Worm (Caenorhabditis elegans) whole organism, L2 larva: ENCODE results near the gene acp-1.
A peak's percentile ranks its signal among the peaks of the same experiment; 100 is the strongest.

Experiments used
- F13H6.1 ChIP-seq: sonication (generic microtip); optimal IDR thresholded peaks from 2 replicates; lab custom pipeline; 2016; ENCODE audit warnings: missing genetic modification characterization, missing compliant biosample characterization
- R02D3.7 ChIP-seq: fragments of 150-350 bp; optimal IDR thresholded peaks from 2 replicates; lab custom pipeline; 2014; ENCODE audit warnings: missing biosample characterization, missing genetic modification characterization
- Y55F3AM.14 ChIP-seq: fragments of 200-800 bp; sonication (Bioruptor generic); optimal IDR thresholded peaks from 2 replicates; lab custom pipeline; 2018; ENCODE audit warnings: mild to moderate bottlenecking, missing genetic modification characterization, missing compliant biosample characterization
- ZK546.5 ChIP-seq: sonication (generic microtip); optimal IDR thresholded peaks from 2 replicates; lab custom pipeline; 2017; ENCODE audit warnings: missing biosample characterization, missing genetic modification characterization
- alr-1 ChIP-seq: fragments of 150-350 bp; optimal IDR thresholded peaks from 2 replicates; lab custom pipeline; 2014; ENCODE audit warnings: missing biosample characterization, missing genetic modification characterization
- ama-1 ChIP-seq: fragments of 150-350 bp; optimal IDR thresholded peaks from 2 replicates; lab custom pipeline; 2018; ENCODE audit warnings: inconsistent platforms
- blmp-1 ChIP-seq: sonication (generic microtip); optimal IDR thresholded peaks from 2 replicates; lab custom pipeline; 2017; ENCODE audit warnings: missing genetic modification characterization, mild to moderate bottlenecking, missing compliant biosample characterization, antibody characterized with exemption, moderate library complexity; ENCODE audit not compliant: insufficient read depth
- ceh-16 ChIP-seq: fragments of 150-350 bp; optimal IDR thresholded peaks from 2 replicates; lab custom pipeline; 2014; ENCODE audit warnings: missing biosample characterization, missing genetic modification characterization
- ceh-82 ChIP-seq: fragments of 150-350 bp; optimal IDR thresholded peaks from 2 replicates; lab custom pipeline; 2014; ENCODE audit warnings: missing biosample characterization, missing genetic modification characterization
- crh-2 ChIP-seq: sonication (generic microtip); optimal IDR thresholded peaks from 2 replicates; lab custom pipeline; 2017; ENCODE audit warnings: missing biosample characterization, missing genetic modification characterization
- egl-27 ChIP-seq: sonication (generic microtip); optimal IDR thresholded peaks from 3 replicates; lab custom pipeline; 2017; ENCODE audit warnings: missing biosample characterization, missing genetic modification reagents, missing genetic modification characterization
- elt-3 ChIP-seq: sonication (generic microtip); optimal IDR thresholded peaks from 2 replicates; lab custom pipeline; 2017; ENCODE audit warnings: missing biosample characterization, missing genetic modification characterization
- fos-1 ChIP-seq: fragments of 150-350 bp; optimal IDR thresholded peaks from 2 replicates; lab custom pipeline; 2014; ENCODE audit warnings: missing biosample characterization, missing genetic modification characterization
- lin-13 ChIP-seq: fragments of 150-350 bp; optimal IDR thresholded peaks from 2 replicates; lab custom pipeline; 2014; ENCODE audit warnings: missing biosample characterization, missing genetic modification reagents, missing genetic modification characterization
- lin-39 ChIP-seq: fragments of 150-350 bp; optimal IDR thresholded peaks from 2 replicates; lab custom pipeline; 2014; ENCODE audit warnings: missing biosample characterization, missing genetic modification reagents, missing genetic modification characterization
- lsy-2 ChIP-seq, 2 experiments: fragments of 150-350 bp in 1 of 2; sonication (generic microtip) in 1 of 2; optimal IDR thresholded peaks; 2 replicates each; lab custom pipeline; 2014 to 2017; ENCODE audit warnings: missing biosample characterization in 2 of 2, missing genetic modification characterization in 2 of 2
- mab-5 ChIP-seq: fragments of 150-350 bp; optimal IDR thresholded peaks from 2 replicates; lab custom pipeline; 2014; ENCODE audit warnings: missing biosample characterization, missing genetic modification characterization
- mbf-1 ChIP-seq: sonication (generic microtip); optimal IDR thresholded peaks from 2 replicates; lab custom pipeline; 2017; ENCODE audit warnings: missing biosample characterization, missing genetic modification characterization
- mdl-1 ChIP-seq, 2 experiments: fragments of 150-350 bp in 1 of 2; sonication (generic microtip) in 1 of 2; optimal IDR thresholded peaks; 2 replicates each; lab custom pipeline; 2017; ENCODE audit warnings: missing biosample characterization in 2 of 2, missing genetic modification characterization in 2 of 2
- nhr-10 ChIP-seq: sonication (generic microtip); optimal IDR thresholded peaks from 2 replicates; lab custom pipeline; 2017; ENCODE audit warnings: missing biosample characterization, missing genetic modification characterization
- nhr-11 ChIP-seq: fragments of 150-350 bp; optimal IDR thresholded peaks from 2 replicates; lab custom pipeline; 2014; ENCODE audit warnings: missing biosample characterization, missing genetic modification characterization
- nhr-12 ChIP-seq: fragments of 150-350 bp; optimal IDR thresholded peaks from 2 replicates; lab custom pipeline; 2014; ENCODE audit warnings: missing biosample characterization, missing genetic modification characterization
- nhr-129 ChIP-seq: fragments of 150-350 bp; optimal IDR thresholded peaks from 2 replicates; lab custom pipeline; 2014; ENCODE audit warnings: missing biosample characterization, missing genetic modification characterization
- nhr-23 ChIP-seq: fragments of 150-350 bp; optimal IDR thresholded peaks from 2 replicates; lab custom pipeline; 2014; ENCODE audit warnings: missing biosample characterization, missing genetic modification reagents, missing genetic modification characterization
- nhr-237 ChIP-seq: fragments of 150-350 bp; optimal IDR thresholded peaks from 2 replicates; lab custom pipeline; 2014; ENCODE audit warnings: missing biosample characterization, missing genetic modification characterization
- nhr-6 ChIP-seq: fragments of 150-350 bp; optimal IDR thresholded peaks from 2 replicates; lab custom pipeline; 2014; ENCODE audit warnings: missing biosample characterization, missing genetic modification characterization
- skn-1 ChIP-seq: sonication (generic microtip); optimal IDR thresholded peaks from 2 replicates; lab custom pipeline; 2017; ENCODE audit warnings: missing biosample characterization, missing genetic modification characterization
- sma-3 ChIP-seq: sonication (generic microtip); optimal IDR thresholded peaks from 2 replicates; lab custom pipeline; 2016; ENCODE audit warnings: missing genetic modification reagents, missing genetic modification characterization, missing compliant biosample characterization
- sma-9 ChIP-seq, 2 experiments: fragments of 150-350 bp in 1 of 2; sonication (generic microtip) in 1 of 2; optimal IDR thresholded peaks; 2 replicates each; lab custom pipeline; 2014 to 2016; ENCODE audit warnings: missing genetic modification characterization in 2 of 2, mild to moderate bottlenecking in 1 of 2, missing biosample characterization in 1 of 2, missing compliant biosample characterization in 1 of 2, missing genetic modification reagents in 1 of 2, moderate library complexity in 1 of 2
- snpc-4 ChIP-seq: fragments of 150-350 bp; optimal IDR thresholded peaks from 2 replicates; lab custom pipeline; 2014; ENCODE audit warnings: missing biosample characterization, missing genetic modification characterization
- unc-55 ChIP-seq: fragments of 150-350 bp; sonication (generic microtip); optimal IDR thresholded peaks from 3 replicates; lab custom pipeline; 2014; ENCODE audit warnings: missing biosample characterization, missing genetic modification reagents, missing genetic modification characterization
- unc-62 ChIP-seq: fragments of 150-350 bp; optimal IDR thresholded peaks from 2 replicates; lab custom pipeline; 2014; ENCODE audit warnings: missing biosample characterization, missing genetic modification reagents, missing genetic modification characterization
- zag-1 ChIP-seq: fragments of 150-350 bp; optimal IDR thresholded peaks from 2 replicates; lab custom pipeline; 2014; ENCODE audit warnings: missing biosample characterization, missing genetic modification characterization
- ztf-1 ChIP-seq: fragments of 200-800 bp; sonication (Bioruptor generic); conservative IDR thresholded peaks from 2 replicates; pipeline ENCODE4 v1.3.6; 2022; ENCODE audit warnings: missing genetic modification characterization, missing compliant biosample characterization

The acp-1 gene

DNA sequence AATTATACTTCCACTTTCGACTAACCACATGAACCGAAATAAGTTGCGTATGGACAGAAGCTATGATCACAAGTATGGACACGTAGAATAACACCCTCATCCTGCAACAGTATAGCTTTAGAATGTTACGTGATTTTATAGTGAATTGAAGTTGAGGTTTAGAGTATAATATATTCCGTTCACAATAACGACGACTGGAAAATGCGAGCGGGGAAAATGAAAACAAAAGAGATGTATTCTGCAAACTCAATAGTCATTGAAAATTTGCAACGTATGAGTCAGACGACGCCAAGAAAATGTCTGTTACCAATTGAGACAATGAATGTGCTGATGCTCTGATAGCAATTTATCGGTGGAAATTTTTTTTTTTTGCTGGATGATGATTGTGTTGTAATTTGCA is at the start of gene acp-1:
TSS of gene acp-1 (minus strand) at position 101 of the 400 bp plus-strand sequence.
- TF ChIP-seq ceh-82 (tag; lab: Kevin White, UChicago) (no peak), ZK546.5 (tag; lab: Kevin White, UChicago) (no peak), nhr-11 (no peak), alr-1 (tag; lab: Kevin White, UChicago) (no peak), skn-1 (tag; lab: Kevin White, UChicago) (no peak), ztf-1 (GFP tag; lab: Robert Waterston, UW) (no peak), ama-1 (lab: Kevin White, UChicago) (no peak), R02D3.7 (tag; lab: Kevin White, UChicago) (no peak), fos-1 (no peak), zag-1 (tag; lab: Kevin White, UChicago) (no peak), mbf-1 (no peak), nhr-10 (tag; lab: Kevin White, UChicago) (no peak), nhr-6 (tag; lab: Kevin White, UChicago) (no peak), crh-2 (tag; lab: Kevin White, UChicago) (no peak), Y55F3AM.14 (GFP tag; lab: Kevin White, UChicago) (no peak), nhr-23 (tag; lab: Kevin White, UChicago) (no peak), snpc-4 (tag; lab: Kevin White, UChicago) (no peak), lsy-2 (tag; optimal IDR thresholded peaks at IDR 0.05; lab: Kevin White, UChicago) (no peak), mab-5 (no peak)

DNA sequence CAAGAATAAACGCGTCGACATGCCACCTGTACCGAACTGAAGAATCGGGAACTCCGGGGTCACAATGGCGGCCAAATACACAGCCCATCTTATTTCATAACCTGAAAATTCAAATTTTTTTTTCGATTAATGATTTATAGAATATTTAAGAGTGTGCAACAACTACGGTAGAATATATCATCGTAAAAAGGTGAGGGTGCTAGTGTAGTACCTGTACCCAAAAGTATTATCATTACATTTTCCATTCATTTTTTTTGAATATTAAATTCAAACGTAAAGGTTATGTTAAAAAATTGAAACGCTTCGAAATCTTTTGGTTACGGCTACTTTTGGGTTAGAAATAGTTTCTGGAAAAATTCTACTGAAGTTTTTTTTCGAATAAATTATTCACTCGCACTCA is 44.8 kb upstream of the acp-1 start, which contains the start of gene ZK813.4:
TSS of gene ZK813.4 (minus strand) at position 101 of the 400 bp plus-strand sequence.
- no peak for TF ChIP-seq mdl-1 (tag; optimal IDR thresholded peaks at IDR 0.05; lab: Kevin White, UChicago)
- no peak for TF ChIP-seq ZK546.5 (tag; lab: Kevin White, UChicago)
- TF ChIP-seq alr-1 (tag; lab: Kevin White, UChicago) = no peak
- no peak for TF ChIP-seq blmp-1 (tag; lab: Kevin White, UChicago)
- TF ChIP-seq mab-5 = no peak
- TF ChIP-seq sma-3 (GFP tag; lab: Kevin White, UChicago) = no peak
- no peak for TF ChIP-seq Y55F3AM.14 (GFP tag; lab: Kevin White, UChicago)
- no peak for TF ChIP-seq ztf-1 (GFP tag; lab: Robert Waterston, UW)
- no peak for TF ChIP-seq crh-2 (tag; lab: Kevin White, UChicago)
- TF ChIP-seq nhr-237 = no peak
- TF ChIP-seq ceh-16 (tag; lab: Kevin White, UChicago) = no peak

ce11 chrX:3429122-3429521 is 43.9 kb upstream of the acp-1 start:
- no peak for TF ChIP-seq blmp-1 (tag; lab: Kevin White, UChicago)
- TF ChIP-seq nhr-6 (tag; lab: Kevin White, UChicago) = no peak
- no peak for TF ChIP-seq mdl-1 (tag; optimal IDR thresholded peaks at IDR 0.05; lab: Kevin White, UChicago)
- TF ChIP-seq ama-1 (lab: Kevin White, UChicago) = no peak
- peak; percentile 5 for TF ChIP-seq sma-9 (GFP tag; optimal IDR thresholded peaks at IDR 0.05; lab: Kevin White, UChicago)
- TF ChIP-seq sma-9 (tag; optimal IDR thresholded peaks at IDR 0.05; lab: Kevin White, UChicago) = no peak

- TF ChIP-seq alr-1 (tag; lab: Kevin White, UChicago) = no peak
- no peak for TF ChIP-seq sma-3 (GFP tag; lab: Kevin White, UChicago)
- TF ChIP-seq mbf-1 = no peak
- no peak for TF ChIP-seq unc-62
These were observed 39.3 kb upstream of the acp-1 start, which contains the start of gene ZK813.6 for ce11 chrX:3424516-3424915. TSS of gene ZK813.6 (plus strand) at chrX:3424816.

- TF ChIP-seq nhr-23 (tag; lab: Kevin White, UChicago) = no peak
- no peak for TF ChIP-seq nhr-10 (tag; lab: Kevin White, UChicago)
- TF ChIP-seq nhr-12 (tag; lab: Kevin White, UChicago) = no peak
- no peak for TF ChIP-seq ceh-82 (tag; lab: Kevin White, UChicago)
These were observed 33.8 kb upstream of the acp-1 start, which contains the start of gene C04F6.7 for ce11 chrX:3419084-3419483. TSS of gene C04F6.7 (minus strand) at chrX:3419184.

ce11 chrX:3416063-3416462 is 30.8 kb upstream of the acp-1 start:
- TF ChIP-seq lsy-2 (tag; optimal IDR thresholded peaks at IDR 0.05; lab: Kevin White, UChicago) = no peak
- no peak for TF ChIP-seq sma-3 (GFP tag; lab: Kevin White, UChicago)
- no peak for TF ChIP-seq egl-27 (tag; lab: Kevin White, UChicago)
- TF ChIP-seq nhr-11 = no peak
- no peak for TF ChIP-seq lin-13 (GFP tag; lab: Kevin White, UChicago)
- TF ChIP-seq alr-1 (tag; lab: Kevin White, UChicago) = no peak
- TF ChIP-seq ceh-82 (tag; lab: Kevin White, UChicago) = no peak
- TF ChIP-seq lin-39 (tag; lab: Kevin White, UChicago) = no peak
- TF ChIP-seq unc-62 = no peak
- no peak for TF ChIP-seq unc-55 (GFP tag; lab: Kevin White, UChicago)
- no peak for TF ChIP-seq F13H6.1 (tag; lab: Kevin White, UChicago)
- TF ChIP-seq fos-1 = no peak
- no peak for TF ChIP-seq nhr-129 (tag; lab: Kevin White, UChicago)
- TF ChIP-seq mbf-1 = no peak
- no peak for TF ChIP-seq Y55F3AM.14 (GFP tag; lab: Kevin White, UChicago)
- no peak for TF ChIP-seq crh-2 (tag; lab: Kevin White, UChicago)
- TF ChIP-seq elt-3 (tag; lab: Kevin White, UChicago) = no peak
- TF ChIP-seq mdl-1 (tag; optimal IDR thresholded peaks at IDR 0.05; lab: Kevin White, UChicago) = no peak
- TF ChIP-seq, all 48 proteins: peak for 0
